Worm (Caenorhabditis elegans) whole organism, early embryonic: ENCODE results near the gene ztf-22.

Source experiments
- F13C5.2 ChIP-seq: sonication (generic microtip); optimal IDR thresholded peaks from 2 replicates; lab custom pipeline; 2017; ENCODE audit warnings: mild to moderate bottlenecking, missing genetic modification characterization, inconsistent platforms, missing compliant biosample characterization
- aly-1 ChIP-seq: sonication (generic microtip); optimal IDR thresholded peaks from 2 replicates; lab custom pipeline; 2016; ENCODE audit warnings: missing genetic modification characterization, missing compliant biosample characterization
- ama-1 ChIP-seq: fragments of 150-350 bp; optimal IDR thresholded peaks from 2 replicates; lab custom pipeline; 2014
- ceh-36 ChIP-seq: sonication (generic microtip); optimal IDR thresholded peaks from 2 replicates; lab custom pipeline; 2016; ENCODE audit warnings: missing genetic modification characterization, inconsistent platforms, missing compliant biosample characterization
- flt-1 ChIP-seq: fragments of 200-800 bp; sonication (Bioruptor generic); IDR thresholded peaks from 2 replicates; pipeline ENCODE4 v1.3.6; 2022; ENCODE audit warnings: missing genetic modification characterization, missing compliant biosample characterization
- hnd-1 ChIP-seq: sonication (generic microtip); optimal IDR thresholded peaks from 2 replicates; lab custom pipeline; 2016; ENCODE audit warnings: missing genetic modification characterization, missing compliant biosample characterization
- sea-1 ChIP-seq: fragments of 200-800 bp; sonication (Bioruptor generic); conservative IDR thresholded peaks from 2 replicates; pipeline ENCODE4 v1.3.6; 2022; ENCODE audit warnings: missing genetic modification characterization, missing compliant biosample characterization
- tbx-11 ChIP-seq: fragments of 200-800 bp; sonication (Bioruptor generic); IDR thresholded peaks from 2 replicates; pipeline ENCODE4 v1.3.6; 2022; ENCODE audit warnings: missing genetic modification characterization, missing compliant biosample characterization
- tbx-37 ChIP-seq: fragments of 200-800 bp; sonication (Bioruptor generic); conservative IDR thresholded peaks from 2 replicates; pipeline ENCODE4 v1.3.6; 2022; ENCODE audit warnings: missing genetic modification reagents, missing genetic modification characterization, missing compliant biosample characterization
- tra-4 ChIP-seq: sonication (generic microtip); optimal IDR thresholded peaks from 2 replicates; lab custom pipeline; 2017; ENCODE audit warnings: missing genetic modification characterization, missing compliant biosample characterization

ce11 chrII:13299166-13299805 is 13.7 kb upstream of the ztf-22 start:
- TF ChIP-seq flt-1 (GFP tag; lab: Robert Waterston, UW), result no peak
- TF ChIP-seq hnd-1 (tag; lab: Kevin White, UChicago), result no peak
- no peak for TF ChIP-seq tra-4 (tag; lab: Kevin White, UChicago)
- TF ChIP-seq tbx-11 (GFP tag; lab: Robert Waterston, UW), result no peak
- TF ChIP-seq aly-1 (tag; lab: Kevin White, UChicago), result no peak
- no peak for TF ChIP-seq ama-1 (lab: Kevin White, UChicago)
- TF ChIP-seq tbx-37 (GFP tag; lab: Robert Waterston, UW), result no peak
- TF ChIP-seq ceh-36 (tag; lab: Kevin White, UChicago), result no peak
- no peak for TF ChIP-seq F13C5.2 (tag; lab: Kevin White, UChicago)
- TF ChIP-seq sea-1 (GFP tag; lab: Robert Waterston, UW), result no peak
